Fruit fly (Drosophila melanogaster): ENCODE results near the gene ppk22.

ppk22 gene

dm6 chr3R:24850420-24850819 lies 9.2 kb downstream of the ppk22 start, which contains the start of gene CG7006 (continued):
- TF ChIP-seq CG16815 (GFP tag; optimal IDR thresholded peaks at IDR 0.05) (peak; percentile 62), Sry-β (GFP tag; optimal IDR thresholded peaks at IDR 0.05) (no peak), ems (GFP tag; optimal IDR thresholded peaks at IDR 0.05) (peak; percentile 69), CG9932 (GFP tag; IDR thresholded peaks at IDR 0.05) (peak; percentile 96), CG4360 (GFP tag; IDR thresholded peaks at IDR 0.05) (no peak), CG30431 (GFP tag; optimal IDR thresholded peaks at IDR 0.05) (no peak), CG3847 (GFP tag; IDR thresholded peaks at IDR 0.05) (peak; percentile 96), jigr1 (GFP tag; IDR thresholded peaks at IDR 0.05) (no peak), az2 (GFP tag; optimal IDR thresholded peaks at IDR 0.05) (peak; percentile 45), luna (GFP tag; optimal IDR thresholded peaks at IDR 0.05) (peak; percentile 16), hb (GFP tag; IDR thresholded peaks at IDR 0.05; ENCODE audit: partially characterized antibody) (peak; percentile 43; the same call in 1 of the 3 replicates), CG9437 (GFP tag; optimal IDR thresholded peaks at IDR 0.05) (peak; percentile 26), CG31365 (tag; optimal IDR thresholded peaks at IDR 0.05) (no peak), croc (GFP tag; conservative IDR thresholded peaks at IDR 0.05) (no peak), D (optimal IDR thresholded peaks at IDR 0.05) (no peak), D (GFP tag; optimal IDR thresholded peaks at IDR 0.05) (no peak), CG8290 (GFP tag; optimal IDR thresholded peaks at IDR 0.05) (peak; percentile 70), CG8290 (tag; optimal IDR thresholded peaks at IDR 0.05) (no peak), bcd (GFP tag; optimal IDR thresholded peaks at IDR 0.05) (no peak), CG6765 (GFP tag; optimal IDR thresholded peaks at IDR 0.05) (no peak), kay (GFP tag; optimal IDR thresholded peaks at IDR 0.05) (peak; percentile 69), salm (tag; optimal IDR thresholded peaks at IDR 0.05) (no peak), klu (GFP tag; IDR thresholded peaks at IDR 0.05) (peak; percentile 62; the same call in 1 of the 2 replicates), CG14667 (GFP tag; IDR thresholded peaks at IDR 0.05) (no peak), BEAF-32 (GFP tag; optimal IDR thresholded peaks at IDR 0.05) (peak; percentile 84), her (GFP tag; optimal IDR thresholded peaks at IDR 0.05) (peak; percentile 75), Bgb (GFP tag; IDR thresholded peaks at IDR 0.05; ENCODE audit: partially characterized antibody) (peak; percentile 89), CG12391 (tag; optimal IDR thresholded peaks at IDR 0.05) (peak; percentile 55), mirr (GFP tag; optimal IDR thresholded peaks at IDR 0.05) (peak; percentile 32), Dp (GFP tag; optimal IDR thresholded peaks at IDR 0.05) (peak; percentile 98), ci (GFP tag; IDR thresholded peaks at IDR 0.05) (peak; percentile 77), HLH4C (GFP tag; IDR thresholded peaks at IDR 0.05; ENCODE audit: partially characterized antibody) (peak; percentile 73), Dref (GFP tag; IDR thresholded peaks at IDR 0.05) (peak; percentile 91), CG32772 (GFP tag; IDR thresholded peaks at IDR 0.05) (peak; percentile 50; the same call in 1 of the 2 replicates), CG6689 (GFP tag; IDR thresholded peaks at IDR 0.05) (no peak), Lhr (GFP tag; optimal IDR thresholded peaks at IDR 0.05) (peak; percentile 21), lmd (GFP tag; IDR thresholded peaks at IDR 0.05) (peak; percentile 68; the same call in 1 of the 2 replicates), dysf (GFP tag; IDR thresholded peaks at IDR 0.05) (peak; percentile 51; the same call in 1 of the 3 replicates), oc (tag; optimal IDR thresholded peaks at IDR 0.05) (no peak), HmgZ (tag; optimal IDR thresholded peaks at IDR 0.05) (peak; percentile 87), CG6175 (GFP tag; IDR thresholded peaks at IDR 0.05) (peak; percentile 44; the same call in 1 of the 3 replicates), CG17186 (GFP tag; optimal IDR thresholded peaks at IDR 0.05) (peak; percentile 52), CG15011 (GFP tag; optimal IDR thresholded peaks at IDR 0.05) (peak; percentile 30), ranshi (GFP tag; IDR thresholded peaks at IDR 0.05) (peak; percentile 71), CG12104 (GFP tag; optimal IDR thresholded peaks at IDR 0.05) (no peak), br (optimal IDR thresholded peaks at IDR 0.05) (no peak), run (tag; optimal IDR thresholded peaks at IDR 0.05) (no peak), ken (GFP tag; IDR thresholded peaks at IDR 0.05) (peak; percentile 86), CHES-1-like (GFP tag; optimal IDR thresholded peaks at IDR 0.05) (peak; percentile 75), chinmo (GFP tag; IDR thresholded peaks at IDR 0.05; ENCODE audit: partially characterized antibody) (no peak; the same call in 3 of the 4 replicates), p53 (GFP tag; optimal IDR thresholded peaks at IDR 0.05) (peak; percentile 15), Spps (tag; optimal IDR thresholded peaks at IDR 0.05) (no peak), Hr39 (optimal IDR thresholded peaks at IDR 0.05) (no peak)
